Worm (Caenorhabditis elegans) whole organism, L1 larva: ENCODE data around the gene fut-1.

ENCODE experiments used
- C04F5.9 ChIP-seq: sonication (generic microtip); optimal IDR thresholded peaks from 2 replicates; lab custom pipeline; 2016; ENCODE audit warnings: missing genetic modification characterization, missing compliant biosample characterization
- Y116A8C.19 ChIP-seq: sonication (generic microtip); optimal IDR thresholded peaks from 2 replicates; lab custom pipeline; 2016; ENCODE audit warnings: missing compliant biosample characterization, missing genetic modification characterization, borderline replicate concordance
- alr-1 ChIP-seq: fragments of 200-800 bp; sonication (Bioruptor generic); optimal IDR thresholded peaks from 2 replicates; lab custom pipeline; 2018; ENCODE audit warnings: borderline replicate concordance, mild to moderate bottlenecking, missing genetic modification characterization, missing compliant biosample characterization
- blmp-1 ChIP-seq: fragments of 150-350 bp; optimal IDR thresholded peaks from 2 replicates; lab custom pipeline; 2014; ENCODE audit warnings: missing biosample characterization, missing genetic modification characterization
- ceh-82 ChIP-seq, 3 experiments: fragments of 150-350 bp in 1 of 3; sonication (generic microtip) in 2 of 3; optimal IDR thresholded peaks; 2 replicates each; lab custom pipeline; 2014 to 2017; ENCODE audit warnings: missing biosample characterization in 3 of 3, missing genetic modification characterization in 3 of 3
- ceh-88 ChIP-seq: fragments of 200-800 bp; sonication (Bioruptor generic); IDR thresholded peaks from 2 replicates; pipeline ENCODE4 v1.3.6; 2022; ENCODE audit warnings: missing genetic modification characterization, missing compliant biosample characterization
- efl-1 ChIP-seq, 4 experiments: fragments of 150-350 bp; optimal IDR thresholded peaks in 3 of 4; peaks in 1 of 4; 1 replicate in 1 of 4; 2 replicates in 3 of 4; lab custom pipeline; 2014; ENCODE audit warnings: missing biosample characterization in 2 of 4, missing genetic modification characterization in 2 of 4, missing genetic modification reagents in 2 of 4
- egl-27 ChIP-seq, 2 experiments: fragments of 150-350 bp in 1 of 2; sonication (generic microtip); optimal IDR thresholded peaks; 3 replicates each; lab custom pipeline; 2017 to 2018; ENCODE audit warnings: missing biosample characterization in 2 of 2, missing genetic modification characterization in 2 of 2, missing genetic modification reagents in 2 of 2
- elt-2 ChIP-seq: sonication (generic microtip); optimal IDR thresholded peaks from 2 replicates; lab custom pipeline; 2016; ENCODE audit warnings: missing genetic modification characterization, mild to moderate bottlenecking, inconsistent platforms, missing compliant biosample characterization, missing genetic modification reagents
- elt-3 ChIP-seq, 6 experiments: fragments of 150-350 bp in 1 of 6; sonication (generic microtip); optimal IDR thresholded peaks; 2 replicates each; lab custom pipeline; 2017 to 2018; ENCODE audit warnings: missing biosample characterization in 6 of 6, missing genetic modification characterization in 6 of 6, inconsistent platforms in 1 of 6
- grh-1 ChIP-seq: fragments of 200-800 bp; sonication (Bioruptor generic); IDR thresholded peaks from 2 replicates; pipeline ENCODE4 v1.3.6; 2022; ENCODE audit warnings: missing genetic modification reagents, missing genetic modification characterization, missing compliant biosample characterization
- hlh-17 ChIP-seq: fragments of 200-800 bp; sonication (Bioruptor generic); optimal IDR thresholded peaks from 2 replicates; lab custom pipeline; 2018; ENCODE audit warnings: missing genetic modification characterization, mild to moderate bottlenecking, missing compliant biosample characterization, moderate library complexity, borderline replicate concordance
- hlh-4 ChIP-seq: sonication (generic microtip); optimal IDR thresholded peaks from 2 replicates; lab custom pipeline; 2016; ENCODE audit warnings: mild to moderate bottlenecking, missing genetic modification characterization, missing compliant biosample characterization
- lin-15B ChIP-seq: fragments of 150-350 bp; sonication (generic microtip); optimal IDR thresholded peaks from 3 replicates; lab custom pipeline; 2014; ENCODE audit warnings: missing biosample characterization, missing genetic modification characterization
- lin-35 ChIP-seq, 2 experiments: fragments of 150-350 bp; optimal IDR thresholded peaks; 2 replicates each; lab custom pipeline; 2014; ENCODE audit warnings: missing biosample characterization in 2 of 2, missing genetic modification characterization in 2 of 2, missing genetic modification reagents in 2 of 2
- lin-39 ChIP-seq: fragments of 150-350 bp; optimal IDR thresholded peaks from 2 replicates; lab custom pipeline; 2014; ENCODE audit warnings: missing biosample characterization, missing genetic modification reagents, missing genetic modification characterization
- lir-3 ChIP-seq: sonication (generic microtip); optimal IDR thresholded peaks from 2 replicates; lab custom pipeline; 2016; ENCODE audit warnings: mild to moderate bottlenecking, missing genetic modification characterization, moderate library complexity, missing compliant biosample characterization; ENCODE audit not compliant: poor library complexity
- lsy-2 ChIP-seq, 2 experiments: fragments of 150-350 bp; optimal IDR thresholded peaks; 2 replicates each; lab custom pipeline; 2014; ENCODE audit warnings: missing biosample characterization in 2 of 2, missing genetic modification characterization in 2 of 2
- mdl-1 ChIP-seq, 2 experiments: fragments of 150-350 bp; optimal IDR thresholded peaks; 2 replicates each; lab custom pipeline; 2014 to 2017; ENCODE audit warnings: missing biosample characterization in 2 of 2, missing genetic modification characterization in 2 of 2, inconsistent platforms in 1 of 2
- mef-2 ChIP-seq: fragments of 150-350 bp; optimal IDR thresholded peaks from 2 replicates; lab custom pipeline; 2014; ENCODE audit warnings: missing biosample characterization, missing genetic modification characterization
- mep-1 ChIP-seq: fragments of 150-350 bp; optimal IDR thresholded peaks from 2 replicates; lab custom pipeline; 2014; ENCODE audit warnings: missing biosample characterization, missing genetic modification characterization
- nhr-11 ChIP-seq: fragments of 150-350 bp; optimal IDR thresholded peaks from 2 replicates; lab custom pipeline; 2014; ENCODE audit warnings: missing biosample characterization, missing genetic modification characterization
- nhr-20 ChIP-seq: sonication (generic microtip); optimal IDR thresholded peaks from 2 replicates; lab custom pipeline; 2016; ENCODE audit warnings: mild to moderate bottlenecking, missing genetic modification characterization, missing compliant biosample characterization
- nhr-237 ChIP-seq: fragments of 150-350 bp; optimal IDR thresholded peaks from 2 replicates; lab custom pipeline; 2014; ENCODE audit warnings: missing biosample characterization, missing genetic modification characterization
- nhr-28 ChIP-seq: fragments of 150-350 bp; optimal IDR thresholded peaks from 2 replicates; lab custom pipeline; 2014; ENCODE audit warnings: missing biosample characterization, missing genetic modification characterization
- nhr-47 ChIP-seq: sonication (generic microtip); optimal IDR thresholded peaks from 2 replicates; lab custom pipeline; 2016; ENCODE audit warnings: mild to moderate bottlenecking, missing genetic modification characterization, moderate library complexity, missing compliant biosample characterization
- nhr-71 ChIP-seq: sonication (generic microtip); optimal IDR thresholded peaks from 2 replicates; lab custom pipeline; 2016; ENCODE audit warnings: mild to moderate bottlenecking, missing genetic modification characterization, moderate library complexity, missing compliant biosample characterization
- nhr-76 ChIP-seq: sonication (generic microtip); optimal IDR thresholded peaks from 2 replicates; lab custom pipeline; 2017; ENCODE audit warnings: missing biosample characterization, missing genetic modification characterization
- nhr-77 ChIP-seq: fragments of 150-350 bp; optimal IDR thresholded peaks from 2 replicates; lab custom pipeline; 2014; ENCODE audit warnings: missing biosample characterization, missing genetic modification characterization
- nhr-85 ChIP-seq: sonication (generic microtip); peaks from one replicate; lab custom pipeline; 2016; ENCODE audit warnings: missing genetic modification characterization, inconsistent platforms, missing compliant biosample characterization
- nhr-90 ChIP-seq: sonication (generic microtip); optimal IDR thresholded peaks from 2 replicates; lab custom pipeline; 2016; ENCODE audit warnings: mild to moderate bottlenecking, missing genetic modification characterization, missing compliant biosample characterization; ENCODE audit not compliant: poor library complexity
- pag-3 ChIP-seq: sonication (generic microtip); optimal IDR thresholded peaks from 2 replicates; lab custom pipeline; 2017; ENCODE audit warnings: missing genetic modification characterization, mild to moderate bottlenecking, missing compliant biosample characterization, antibody characterized with exemption, borderline replicate concordance; ENCODE audit not compliant: insufficient read depth
- pax-3 ChIP-seq: fragments of 200-800 bp; sonication (Bioruptor generic); optimal IDR thresholded peaks from 2 replicates; lab custom pipeline; 2018; ENCODE audit warnings: mild to moderate bottlenecking, missing genetic modification characterization, moderate library complexity, missing compliant biosample characterization
- pqm-1 ChIP-seq: sonication (generic microtip); optimal IDR thresholded peaks from 3 replicates; lab custom pipeline; 2017; ENCODE audit warnings: missing biosample characterization, missing genetic modification characterization
- snpc-4 ChIP-seq: fragments of 150-350 bp; optimal IDR thresholded peaks from 2 replicates; lab custom pipeline; 2014; ENCODE audit warnings: missing biosample characterization, missing genetic modification characterization
- snu-23 ChIP-seq: sonication (generic microtip); optimal IDR thresholded peaks from 2 replicates; lab custom pipeline; 2016; ENCODE audit warnings: missing genetic modification characterization, missing compliant biosample characterization
- sptf-1 ChIP-seq: fragments of 150-350 bp; optimal IDR thresholded peaks from 2 replicates; lab custom pipeline; 2014; ENCODE audit warnings: missing biosample characterization, missing genetic modification characterization
- tbx-2 ChIP-seq: sonication (generic microtip); optimal IDR thresholded peaks from 2 replicates; lab custom pipeline; 2016; ENCODE audit warnings: missing genetic modification characterization, missing compliant biosample characterization
- tlp-1 ChIP-seq: fragments of 150-350 bp; optimal IDR thresholded peaks from 2 replicates; lab custom pipeline; 2014; ENCODE audit warnings: missing biosample characterization, missing genetic modification characterization
- unc-62 ChIP-seq: fragments of 150-350 bp; optimal IDR thresholded peaks from 2 replicates; lab custom pipeline; 2014; ENCODE audit warnings: missing biosample characterization, missing genetic modification reagents, missing genetic modification characterization
- unc-86 ChIP-seq: sonication (generic microtip); optimal IDR thresholded peaks from 2 replicates; lab custom pipeline; 2016; ENCODE audit warnings: missing genetic modification characterization, missing compliant biosample characterization
- unc-98 ChIP-seq: fragments of 200-800 bp; sonication (Bioruptor generic); IDR thresholded peaks from 2 replicates; pipeline ENCODE4 v1.3.6; 2022; ENCODE audit warnings: missing genetic modification characterization, missing compliant biosample characterization
- vab-15 ChIP-seq: sonication (generic microtip); optimal IDR thresholded peaks from 2 replicates; lab custom pipeline; 2017; ENCODE audit warnings: missing genotype, mild to moderate bottlenecking, missing genetic modification characterization, missing compliant biosample characterization
- xbp-1 ChIP-seq: sonication (generic microtip); optimal IDR thresholded peaks from 2 replicates; lab custom pipeline; 2016; ENCODE audit warnings: missing genetic modification characterization, missing compliant biosample characterization
- zag-1 ChIP-seq: fragments of 150-350 bp; optimal IDR thresholded peaks from 2 replicates; lab custom pipeline; 2014; ENCODE audit warnings: missing biosample characterization, missing genetic modification characterization
- zip-4 ChIP-seq: fragments of 200-800 bp; sonication (Bioruptor generic); optimal IDR thresholded peaks from 2 replicates; lab custom pipeline; 2018; ENCODE audit warnings: mild to moderate bottlenecking, missing genetic modification characterization, moderate library complexity, missing compliant biosample characterization

Gene fut-1

ce11 chrII:8794072-8794471, 34.7 kb upstream of the fut-1 start, which contains the start of gene F07H5.7:
Gene F07H5.7 (minus strand): TSS chrII:8794172.
- TF ChIP-seq nhr-90 (tag; lab: Kevin White, UChicago) (no peak), C04F5.9 (tag; lab: Kevin White, UChicago) (no peak), vab-15 (tag; lab: Kevin White, UChicago) (no peak), pax-3 (no peak), pag-3 (tag; lab: Kevin White, UChicago) (no peak), tbx-2 (no peak)

ce11 chrII:8792640-8793039, 33.2 kb upstream of the fut-1 start, which contains the start of gene idpa-2:
Gene idpa-2 (minus strand): TSS chrII:8792740.
- TF ChIP-seq nhr-28 (tag; lab: Kevin White, UChicago) (no peak), lin-35 (GFP tag; optimal IDR thresholded peaks at IDR 0.05; lab: Kevin White, UChicago) (no peak), unc-98 (no peak), snpc-4 (tag; lab: Kevin White, UChicago) (no peak), alr-1 (tag; lab: Kevin White, UChicago) (no peak)

- no peak for TF ChIP-seq ceh-88 (GFP tag; lab: Robert Waterston, UW)
- peak; percentile 54 for TF ChIP-seq nhr-71 (tag; lab: Kevin White, UChicago)
- TF ChIP-seq lin-39 (tag; lab: Kevin White, UChicago), result no peak
- TF ChIP-seq elt-3 (tag; optimal IDR thresholded peaks at IDR 0.05; lab: Kevin White, UChicago), result no peak
- no peak for TF ChIP-seq snu-23 (GFP tag; lab: Kevin White, UChicago)
- TF ChIP-seq grh-1 (GFP tag; lab: Robert Waterston, UW), result no peak
- peak; percentile 35 to 38 for TF ChIP-seq lsy-2 (tag; optimal IDR thresholded peaks at IDR 0.05; lab: Kevin White, UChicago)
- no peak for TF ChIP-seq lin-35 (GFP tag; optimal IDR thresholded peaks at IDR 0.05; lab: Kevin White, UChicago)
- TF ChIP-seq efl-1 (optimal IDR thresholded peaks at IDR 0.05; lab: Kevin White, UChicago), result no peak
- peak in 1 of 2 experiments; percentile 92 for TF ChIP-seq efl-1 (GFP tag; optimal IDR thresholded peaks at IDR 0.05 in 1 of 2; lab: Kevin White, UChicago)
- TF ChIP-seq mep-1 (tag; lab: Kevin White, UChicago), result no peak
- no peak for TF ChIP-seq hlh-4 (tag; lab: Kevin White, UChicago)
- no peak for TF ChIP-seq pax-3
- peak; percentile 58 for TF ChIP-seq nhr-47
- no peak for TF ChIP-seq lin-15B (tag; lab: Kevin White, UChicago)
- no peak for TF ChIP-seq nhr-237 (tag; lab: Kevin White, UChicago)
- TF ChIP-seq alr-1 (tag; lab: Kevin White, UChicago), result no peak
- TF ChIP-seq nhr-90 (tag; lab: Kevin White, UChicago), result peak; percentile 65
- TF ChIP-seq nhr-11, result no peak
- TF ChIP-seq nhr-20 (tag; lab: Kevin White, UChicago), result peak; percentile 23
- no peak for TF ChIP-seq unc-62 (GFP tag; lab: Kevin White, UChicago)
- no peak for TF ChIP-seq xbp-1 (tag; lab: Kevin White, UChicago)
- peak; percentile 74 for TF ChIP-seq nhr-85 (tag; lab: Kevin White, UChicago)
- no peak for TF ChIP-seq ceh-82 (tag; optimal IDR thresholded peaks at IDR 0.05; lab: Kevin White, UChicago)
- no peak for TF ChIP-seq tlp-1
- no peak for TF ChIP-seq egl-27 (tag; optimal IDR thresholded peaks at IDR 0.05; lab: Kevin White, UChicago)
- no peak for TF ChIP-seq pqm-1
- TF ChIP-seq blmp-1, result peak; percentile 9
- no peak for TF ChIP-seq unc-86 (tag; lab: Kevin White, UChicago)
- peak; percentile 42 for TF ChIP-seq elt-2 (tag; lab: Kevin White, UChicago)
- no peak for TF ChIP-seq vab-15 (tag; lab: Kevin White, UChicago)
- no peak for TF ChIP-seq Y116A8C.19
- no peak for TF ChIP-seq nhr-77 (tag; lab: Kevin White, UChicago)
- TF ChIP-seq zip-4, result peak; percentile 9
- TF ChIP-seq hlh-17, result no peak
- no peak for TF ChIP-seq nhr-76 (tag; lab: Kevin White, UChicago)
- TF ChIP-seq sptf-1 (tag; lab: Kevin White, UChicago), result no peak
- no peak for TF ChIP-seq mdl-1 (tag; optimal IDR thresholded peaks at IDR 0.05; lab: Kevin White, UChicago)
- TF ChIP-seq lir-3, result no peak
- TF ChIP-seq zag-1, result no peak
- no peak for TF ChIP-seq mef-2 (tag; lab: Kevin White, UChicago)
Measured at ce11 chrII:8789828-8790558, 30.6 kb upstream of the fut-1 start, which contains the start of gene F07H5.13. Gene F07H5.13 (plus strand): TSS chrII:8790557.
